Worm (Caenorhabditis elegans) whole organism, midembryonic: Measurements from ENCODE around the gene irg-6.

Experiments
- T22C8.4 ChIP-seq: fragments of 200-800 bp; sonication (Bioruptor generic); IDR thresholded peaks from 2 replicates; pipeline ENCODE4 v1.3.6; 2022; ENCODE audit warnings: missing genetic modification characterization, missing compliant biosample characterization
- cog-1 ChIP-seq: sonication (generic microtip); optimal IDR thresholded peaks from 2 replicates; lab custom pipeline; 2016; ENCODE audit warnings: missing genetic modification characterization, missing compliant biosample characterization
- flt-1 ChIP-seq: fragments of 200-800 bp; sonication (Bioruptor generic); IDR thresholded peaks from 2 replicates; pipeline ENCODE4 v1.3.6; 2022; ENCODE audit warnings: missing genetic modification characterization, missing compliant biosample characterization
- klf-2 ChIP-seq: fragments of 200-800 bp; sonication (Bioruptor generic); conservative IDR thresholded peaks from 2 replicates; pipeline ENCODE4 v1.3.6; 2022; ENCODE audit warnings: missing genetic modification reagents, missing genetic modification characterization, missing compliant biosample characterization
- ref-1 ChIP-seq: fragments of 200-800 bp; sonication (Bioruptor generic); conservative IDR thresholded peaks from 2 replicates; pipeline ENCODE4 v1.3.6; 2022; ENCODE audit warnings: missing genetic modification reagents, missing genetic modification characterization, missing compliant biosample characterization
- tab-1 ChIP-seq: fragments of 200-800 bp; sonication (Bioruptor generic); IDR thresholded peaks from 2 replicates; pipeline ENCODE4 v1.3.6; 2022; ENCODE audit warnings: missing genetic modification characterization, missing compliant biosample characterization
- ztf-23 ChIP-seq: fragments of 200-800 bp; sonication (Bioruptor generic); IDR thresholded peaks from 2 replicates; pipeline ENCODE4 v1.3.6; 2022; ENCODE audit warnings: missing genetic modification reagents, missing genetic modification characterization, missing compliant biosample characterization
- ztf-29 ChIP-seq: fragments of 200-800 bp; sonication (Bioruptor generic); IDR thresholded peaks from 2 replicates; pipeline ENCODE4 v1.3.6; 2022; ENCODE audit warnings: missing genetic modification reagents, missing genetic modification characterization, missing compliant biosample characterization

ce11 chrIV:12946488-12946887 lies 31.7 kb upstream of the irg-6 start, which contains the start of gene F55G11.1:
- TF ChIP-seq flt-1, result no peak
- no peak for TF ChIP-seq ref-1 (GFP tag; lab: Robert Waterston, UW)
- no peak for TF ChIP-seq T22C8.4 (GFP tag; lab: Robert Waterston, UW)
- no peak for TF ChIP-seq cog-1
- TF ChIP-seq ztf-29, result no peak
- TF ChIP-seq tab-1 (GFP tag; lab: Robert Waterston, UW), result no peak
- no peak for TF ChIP-seq ztf-23 (GFP tag; lab: Robert Waterston, UW)
- TF ChIP-seq klf-2 (GFP tag; lab: Robert Waterston, UW), result no peak
